Fruit fly (Drosophila melanogaster) whole organism, embryonic: ENCODE data around the gene Unc50.

Experiments
- Abd-B ChIP-seq: fragments of 200-800 bp; sonication (Bioruptor generic); optimal IDR thresholded peaks from 2 replicates; lab custom pipeline; 2018; ENCODE audit warnings: missing biosample characterization, mild to moderate bottlenecking, missing genetic modification characterization, moderate library complexity
- Adf1 ChIP-seq: fragments of 200-800 bp; sonication (Bioruptor generic); IDR thresholded peaks from 2 replicates; pipeline ENCODE4 v1.3.6; 2022; ENCODE audit warnings: missing biosample characterization, missing genetic modification characterization
- Awh ChIP-seq: fragments of 200-800 bp; sonication (Bioruptor generic); IDR thresholded peaks from 2 replicates; pipeline ENCODE4, ENCODE4 v1.3.6; 2022; ENCODE audit warnings: missing biosample characterization, missing genetic modification characterization
- Bgb ChIP-seq: fragments of 200-800 bp; sonication (Bioruptor generic); IDR thresholded peaks from 2 replicates; pipeline ENCODE4 v1.3.6; 2022; ENCODE audit warnings: missing biosample characterization, missing genetic modification characterization; ENCODE audit not compliant: partially characterized antibody
- C15 ChIP-seq: fragments of 200-800 bp; sonication (Bioruptor generic); IDR thresholded peaks from 3 replicates; pipeline ENCODE4 v1.3.6; 2022; ENCODE audit warnings: missing biosample characterization, missing genetic modification characterization
- CG10543 ChIP-seq: fragments of 200-800 bp; sonication (Bioruptor generic); optimal IDR thresholded peaks from 3 replicates; lab custom pipeline; 2017; ENCODE audit warnings: missing biosample characterization, mild to moderate bottlenecking, missing genetic modification characterization, moderate library complexity
- CG12942 ChIP-seq: fragments of 200-800 bp; sonication (Bioruptor generic); optimal IDR thresholded peaks from 3 replicates; lab custom pipeline; 2016; ENCODE audit warnings: missing biosample characterization, missing genetic modification characterization
- CG14014 ChIP-seq: fragments of 200-800 bp; sonication (Bioruptor generic); IDR thresholded peaks from 2 replicates; pipeline ENCODE4 v1.3.6; 2022; ENCODE audit warnings: missing biosample characterization, missing genetic modification characterization
- CG15011 ChIP-seq: fragments of 200-800 bp; sonication (Bioruptor generic); optimal IDR thresholded peaks from 3 replicates; lab custom pipeline; 2018; ENCODE audit warnings: missing biosample characterization, mild to moderate bottlenecking, missing genetic modification characterization
- CG1603 ChIP-seq: fragments of 200-800 bp; sonication (Bioruptor generic); optimal IDR thresholded peaks from 2 replicates; lab custom pipeline; 2019; ENCODE audit warnings: missing biosample characterization, mild to moderate bottlenecking, missing genetic modification characterization, moderate library complexity
- CG1647 ChIP-seq: fragments of 200-800 bp; sonication (Bioruptor generic); optimal IDR thresholded peaks from 3 replicates; lab custom pipeline; 2016; ENCODE audit warnings: missing biosample characterization, missing genetic modification characterization
- CG17359 ChIP-seq: fragments of 200-800 bp; sonication (Bioruptor generic); optimal IDR thresholded peaks from 3 replicates; lab custom pipeline; 2018; ENCODE audit warnings: missing biosample characterization, mild to moderate bottlenecking, missing genetic modification characterization, moderate library complexity
- CG17361 ChIP-seq: fragments of 200-800 bp; sonication (Bioruptor generic); IDR thresholded peaks from 3 replicates; pipeline ENCODE4 v1.3.6; 2022; ENCODE audit warnings: missing biosample characterization, missing genetic modification characterization
- CG17568 ChIP-seq: fragments of 200-800 bp; sonication (Bioruptor generic); optimal IDR thresholded peaks from 2 replicates; lab custom pipeline; 2018; ENCODE audit warnings: missing biosample characterization, mild to moderate bottlenecking, missing genetic modification characterization, moderate library complexity
- CG1792 ChIP-seq: fragments of 200-800 bp; sonication (Bioruptor generic); optimal IDR thresholded peaks from 2 replicates; lab custom pipeline; 2016; ENCODE audit warnings: missing biosample characterization, missing genetic modification characterization
- CG4328 ChIP-seq: fragments of 200-800 bp; sonication (Bioruptor generic); optimal IDR thresholded peaks from 3 replicates; lab custom pipeline; 2017; ENCODE audit warnings: missing biosample characterization, missing genetic modification reagents, missing genetic modification characterization
- CG6854 ChIP-seq: fragments of 200-800 bp; sonication (Bioruptor generic); optimal IDR thresholded peaks from 3 replicates; lab custom pipeline; 2017; ENCODE audit warnings: missing biosample characterization, mild to moderate bottlenecking, missing genetic modification characterization
- CG7928 ChIP-seq: fragments of 200-800 bp; sonication (Bioruptor generic); optimal IDR thresholded peaks from 2 replicates; lab custom pipeline; 2017; ENCODE audit warnings: missing biosample characterization, mild to moderate bottlenecking, missing genetic modification characterization
- CG8290 ChIP-seq, 3 experiments: fragments of 200-800 bp; sonication (Bioruptor generic); optimal IDR thresholded peaks; 2 replicates each; lab custom pipeline; 2016 to 2019; ENCODE audit warnings: missing biosample characterization in 3 of 3, missing genetic modification characterization in 3 of 3, mild to moderate bottlenecking in 2 of 3, moderate library complexity in 1 of 3
- CG9609 ChIP-seq: fragments of 200-800 bp; sonication (Bioruptor generic); optimal IDR thresholded peaks from 3 replicates; lab custom pipeline; 2016; ENCODE audit warnings: missing biosample characterization, missing genetic modification characterization
- CrebB ChIP-seq: fragments of 200-800 bp; sonication (Bioruptor generic); optimal IDR thresholded peaks from 3 replicates; lab custom pipeline; 2018; ENCODE audit warnings: missing biosample characterization, mild to moderate bottlenecking, missing genetic modification characterization
- E2f2 ChIP-seq: fragments of 200-800 bp; sonication (Bioruptor generic); IDR thresholded peaks from 2 replicates; pipeline ENCODE4 v1.3.6; 2022; ENCODE audit warnings: missing biosample characterization, missing genetic modification characterization
- Ets65A ChIP-seq: fragments of 200-800 bp; sonication (Bioruptor generic); peaks from one replicate; lab custom pipeline; 2016; ENCODE audit warnings: missing biosample characterization, missing genetic modification characterization
- Fer2 ChIP-seq: fragments of 200-800 bp; sonication (Bioruptor generic); optimal IDR thresholded peaks from 2 replicates; lab custom pipeline; 2018; ENCODE audit warnings: missing biosample characterization, mild to moderate bottlenecking, missing genetic modification characterization, moderate library complexity
- Hr78 ChIP-seq, 2 experiments: fragments of 200-800 bp in 1 of 2; fragments of >200 bp in 1 of 2; sonication (Bioruptor generic) in 1 of 2; optimal IDR thresholded peaks; 2 replicates each; lab custom pipeline; 2017 to 2019; ENCODE audit warnings: missing biosample characterization in 2 of 2, missing genetic modification characterization in 2 of 2, mild to moderate bottlenecking in 1 of 2, moderate library complexity in 1 of 2
- Hsf ChIP-seq: fragments of 200-800 bp; sonication (Bioruptor generic); optimal IDR thresholded peaks from 3 replicates; lab custom pipeline; 2016; ENCODE audit warnings: missing biosample characterization, missing genetic modification characterization
- NFAT ChIP-seq: fragments of 200-800 bp; sonication (Bioruptor generic); IDR thresholded peaks from 2 replicates; pipeline ENCODE4 v1.3.6; 2022; ENCODE audit warnings: missing biosample characterization, missing genetic modification characterization
- chm ChIP-seq: fragments of 200-800 bp; sonication (Bioruptor generic); IDR thresholded peaks from 2 replicates; pipeline ENCODE4 v1.3.6; 2022; ENCODE audit warnings: missing biosample characterization, missing genetic modification characterization
- dpn ChIP-seq, 2 experiments: fragments of 200-800 bp; sonication (Bioruptor generic); optimal IDR thresholded peaks; 3 replicates each; lab custom pipeline; 2016; ENCODE audit warnings: missing biosample characterization in 2 of 2, missing genetic modification characterization in 2 of 2
- fd102C ChIP-seq: fragments of 200-800 bp; sonication (Bioruptor generic); optimal IDR thresholded peaks from 2 replicates; lab custom pipeline; 2018; ENCODE audit warnings: missing biosample characterization, mild to moderate bottlenecking, missing genetic modification characterization, moderate library complexity
- gcm2 ChIP-seq: fragments of 200-800 bp; sonication (Bioruptor generic); optimal IDR thresholded peaks from 2 replicates; lab custom pipeline; 2016; ENCODE audit warnings: missing biosample characterization, missing genetic modification characterization
- gem ChIP-seq: fragments of 200-800 bp; sonication (Bioruptor generic); optimal IDR thresholded peaks from 2 replicates; lab custom pipeline; 2019; ENCODE audit warnings: missing biosample characterization, mild to moderate bottlenecking, missing genetic modification characterization, moderate library complexity
- ham ChIP-seq: fragments of 200-800 bp; sonication (Bioruptor generic); IDR thresholded peaks from 2 replicates; pipeline ENCODE4 v1.3.6; 2022; ENCODE audit warnings: missing biosample characterization, missing genetic modification characterization
- ken ChIP-seq: fragments of 200-800 bp; sonication (Bioruptor generic); IDR thresholded peaks from 3 replicates; pipeline ENCODE4 v1.3.6; 2022; ENCODE audit warnings: missing biosample characterization, missing genetic modification characterization
- lilli ChIP-seq: fragments of 200-800 bp; sonication (Bioruptor generic); optimal IDR thresholded peaks from 3 replicates; lab custom pipeline; 2016; ENCODE audit warnings: missing biosample characterization, missing genetic modification characterization
- mld ChIP-seq: fragments of 200-800 bp; sonication (Bioruptor generic); IDR thresholded peaks from 3 replicates; pipeline ENCODE4 v1.3.6; 2022; ENCODE audit warnings: missing biosample characterization, missing genetic modification characterization; ENCODE audit not compliant: partially characterized antibody
- nmo ChIP-seq: fragments of 200-800 bp; sonication (Bioruptor generic); optimal IDR thresholded peaks from 2 replicates; lab custom pipeline; 2018; ENCODE audit warnings: missing biosample characterization, mild to moderate bottlenecking, missing genetic modification characterization, moderate library complexity
- nom ChIP-seq: fragments of 200-800 bp; sonication (Bioruptor generic); optimal IDR thresholded peaks from 2 replicates; lab custom pipeline; 2017; ENCODE audit warnings: missing biosample characterization, missing genetic modification characterization, mild to moderate bottlenecking, moderate library complexity, missing genetic modification reagents
- pan ChIP-seq, 4 experiments: fragments of >200 bp in 3 of 4; fragments of 200-800 bp in 1 of 4; sonication (Bioruptor generic) in 1 of 4; optimal IDR thresholded peaks in 3 of 4; IDR thresholded peaks in 1 of 4; 2 replicates each; pipeline versions ENCODE4 v1.3.6 to Lab custom; 2017 to 2022; ENCODE audit warnings: missing biosample characterization in 2 of 4, missing genetic modification characterization in 2 of 4, mixed read lengths in 1 of 4
- ro ChIP-seq: fragments of 200-800 bp; sonication (Bioruptor generic); IDR thresholded peaks from 2 replicates; pipeline ENCODE4 v1.3.6; 2022; ENCODE audit warnings: missing biosample characterization, missing genetic modification characterization
- schlank ChIP-seq: fragments of 200-800 bp; sonication (Bioruptor generic); optimal IDR thresholded peaks from 2 replicates; lab custom pipeline; 2018; ENCODE audit warnings: missing biosample characterization, mild to moderate bottlenecking, missing genetic modification characterization
- scrt ChIP-seq: fragments of 200-800 bp; sonication (Bioruptor generic); optimal IDR thresholded peaks from 2 replicates; lab custom pipeline; 2018; ENCODE audit warnings: missing biosample characterization, mild to moderate bottlenecking, missing genetic modification characterization, moderate library complexity
- sens-2 ChIP-seq: fragments of 200-800 bp; sonication (Bioruptor generic); IDR thresholded peaks from 2 replicates; pipeline ENCODE4 v1.3.6; 2022; ENCODE audit warnings: missing biosample characterization, missing genetic modification characterization
- seq ChIP-seq: fragments of 200-800 bp; sonication (Bioruptor generic); IDR thresholded peaks from 2 replicates; pipeline ENCODE4 v1.3.6; 2022; ENCODE audit warnings: missing biosample characterization, missing genetic modification characterization
- tll ChIP-seq, 2 experiments: fragments of 200-800 bp in 1 of 2; fragments of >200 bp in 1 of 2; sonication (Bioruptor generic) in 1 of 2; optimal IDR thresholded peaks; 2 replicates each; lab custom pipeline; 2017 to 2019; ENCODE audit warnings: missing biosample characterization in 2 of 2, missing genetic modification characterization in 2 of 2, mild to moderate bottlenecking in 1 of 2, moderate library complexity in 1 of 2
- toy ChIP-seq: fragments of 200-800 bp; sonication (Bioruptor generic); IDR thresholded peaks from 2 replicates; pipeline ENCODE4 v1.3.6; 2022; ENCODE audit warnings: missing biosample characterization, missing genetic modification characterization
- ttk ChIP-seq: fragments of 200-800 bp; sonication (Bioruptor generic); IDR thresholded peaks from 2 replicates; pipeline ENCODE4 v2.1.2; 2022; ENCODE audit warnings: missing biosample characterization, missing genetic modification characterization
- usp ChIP-seq: fragments of >200 bp; optimal IDR thresholded peaks from 2 replicates; lab custom pipeline; 2017; ENCODE audit warnings: missing biosample characterization, missing genetic modification characterization

The Unc50 gene

DNA sequence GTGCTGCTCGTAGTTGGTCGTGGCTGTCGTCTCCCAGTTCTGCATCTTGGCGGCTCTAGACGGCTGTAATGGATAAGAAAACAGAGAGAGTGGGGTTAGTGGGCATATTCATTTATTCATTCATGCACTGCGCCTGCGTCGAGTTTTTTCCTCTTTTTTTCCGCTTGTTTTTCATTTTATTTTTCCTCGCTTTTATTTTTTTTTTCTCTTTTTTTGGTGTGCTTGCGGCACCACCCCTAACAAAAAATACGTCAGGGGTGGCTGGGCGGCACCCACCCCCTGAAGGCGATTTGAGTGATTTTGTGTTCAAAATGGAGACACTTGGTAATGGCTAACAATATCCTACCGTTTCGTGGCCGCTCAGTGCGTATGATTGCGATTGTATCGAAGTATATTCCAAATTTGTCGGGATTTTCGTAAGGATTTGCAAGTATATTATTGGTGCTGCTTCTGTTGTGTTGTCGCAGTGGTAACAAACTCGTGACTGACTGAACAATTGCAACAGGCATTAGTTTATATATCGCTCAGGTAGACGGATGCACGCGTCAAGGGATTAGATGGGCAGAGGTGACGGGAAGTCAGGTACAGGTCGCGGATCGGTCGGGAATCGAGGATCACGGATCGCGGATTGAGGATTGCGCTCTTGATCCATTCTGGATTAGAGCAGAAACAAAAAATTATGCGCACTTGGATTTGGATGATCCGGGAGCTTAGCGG is 17.9 kb upstream of the Unc50 start (continued):
- TF ChIP-seq nom (GFP tag; lab: Kevin White, UChicago) (peak; percentile 96), chm (GFP tag; lab: Robert Waterston, UW) (peak; percentile 50; the same call in 1 of the 2 replicates), CG1603 (no peak), Ets65A (GFP tag; lab: Kevin White, UChicago) (peak; percentile 56), CG7928 (GFP tag; lab: Kevin White, UChicago) (no peak), nmo (GFP tag; lab: Kevin White, UChicago) (no peak), dpn (GFP tag; optimal IDR thresholded peaks at IDR 0.05; lab: Kevin White, UChicago) (peak in 1 of 2 experiments; percentile 10), Bgb (GFP tag; lab: Robert Waterston, UW) (no peak), scrt (peak; percentile 37), mld (GFP tag; lab: Robert Waterston, UW) (no peak), usp (no peak), C15 (GFP tag; lab: Robert Waterston, UW) (peak; percentile 31; the same call in 1 of the 3 replicates), schlank (peak; percentile 55), lilli (no peak), CG10543 (GFP tag; lab: Kevin White, UChicago) (peak; percentile 45), CG1647 (GFP tag; lab: Kevin White, UChicago) (no peak), tll (GFP tag; optimal IDR thresholded peaks at IDR 0.05; lab: Kevin White, UChicago) (peak in 1 of 2 experiments; percentile 80), CG1792 (GFP tag; lab: Kevin White, UChicago) (no peak), CG9609 (GFP tag; lab: Kevin White, UChicago) (no peak), E2f2 (GFP tag; lab: Robert Waterston, UW) (no peak), CG8290 (GFP tag; optimal IDR thresholded peaks at IDR 0.05; lab: Kevin White, UChicago) (no peak), CG8290 (tag; optimal IDR thresholded peaks at IDR 0.05; lab: Kevin White, UChicago) (no peak), Hr78 (GFP tag; optimal IDR thresholded peaks at IDR 0.05; lab: Kevin White, UChicago) (no peak), gcm2 (GFP tag; lab: Kevin White, UChicago) (no peak), Awh (no peak), CG15011 (GFP tag; lab: Kevin White, UChicago) (peak; percentile 2), CG17568 (GFP tag; lab: Kevin White, UChicago) (peak; percentile 44), sens-2 (0 out of 2 replicates have a peak, but pooled peaks have one; percentile 17), Hsf (no peak), Abd-B (no peak), Adf1 (GFP tag; lab: Robert Waterston, UW) (peak; percentile 63; the same call in 1 of the 2 replicates), toy (GFP tag; lab: Robert Waterston, UW) (peak; percentile 48; the same call in 1 of the 2 replicates), ken (GFP tag; lab: Robert Waterston, UW) (no peak), CG17359 (tag; lab: Kevin White, UChicago) (peak; percentile 84), seq (peak; percentile 89), ro (GFP tag; lab: Robert Waterston, UW) (no peak), gem (tag; lab: Kevin White, UChicago) (no peak), fd102C (GFP tag; lab: Kevin White, UChicago) (no peak), NFAT (peak; percentile 36; the same call in 1 of the 2 replicates), Fer2 (tag; lab: Kevin White, UChicago) (peak; percentile 30), CG14014 (GFP tag; lab: Robert Waterston, UW) (0 out of 2 replicates have a peak, but pooled peaks have one; percentile 45), ham (GFP tag; lab: Robert Waterston, UW) (no peak), CG12942 (no peak), CG4328 (GFP tag; lab: Kevin White, UChicago) (peak; percentile 32), CG17361 (GFP tag; lab: Robert Waterston, UW) (no peak), ttk (GFP tag; lab: Robert Waterston, UW) (no peak), CG6854 (GFP tag; lab: Kevin White, UChicago) (peak; percentile 77), CrebB (tag; lab: Kevin White, UChicago) (peak; percentile 74), pan (optimal IDR thresholded peaks at IDR 0.05; lab: Kevin White, UChicago) (no peak), pan (GFP tag; optimal IDR thresholded peaks at IDR 0.05 in 1 of 2, IDR thresholded peaks at IDR 0.05 in 1 of 2) (peak in 1 of 2 experiments; percentile 20)
- TF ChIP-seq, all 482 proteins: peak for 60
